Fruit fly (Drosophila melanogaster) whole organism, wandering third instar larva: ENCODE measurements around the gene pyd.

Source experiments
- Abd-B ChIP-seq: fragments of >200 bp; optimal IDR thresholded peaks from 2 replicates; lab custom pipeline; 2017; ENCODE audit warnings: missing biosample characterization, missing genetic modification characterization
- CG9705 ChIP-seq: fragments of 200-800 bp; sonication (Bioruptor generic); optimal IDR thresholded peaks from 2 replicates; lab custom pipeline; 2018; ENCODE audit warnings: missing biosample characterization, mild to moderate bottlenecking, missing genetic modification characterization
- Jra ChIP-seq: sonication (Bioruptor generic); optimal IDR thresholded peaks from 2 replicates; lab custom pipeline; 2016; ENCODE audit warnings: missing biosample characterization, missing genetic modification characterization
- Myc ChIP-seq: fragments of >200 bp; optimal IDR thresholded peaks from 2 replicates; lab custom pipeline; 2017
- OdsH ChIP-seq: fragments of 200-800 bp; sonication (Bioruptor generic); optimal IDR thresholded peaks from 2 replicates; lab custom pipeline; 2016; ENCODE audit warnings: missing biosample characterization, mild to moderate bottlenecking, missing genetic modification characterization
- Sp1 ChIP-seq: fragments of 200-800 bp; sonication (Bioruptor generic); optimal IDR thresholded peaks from 3 replicates; lab custom pipeline; 2019; ENCODE audit warnings: missing biosample characterization, mild to moderate bottlenecking, missing genetic modification characterization, moderate library complexity
- dmrt93B ChIP-seq: fragments of 200-800 bp; sonication (Bioruptor generic); optimal IDR thresholded peaks from 2 replicates; lab custom pipeline; 2018; ENCODE audit warnings: missing biosample characterization, mild to moderate bottlenecking, missing genetic modification characterization
- fru ChIP-seq: fragments of 200-800 bp; sonication (Bioruptor generic); optimal IDR thresholded peaks from 3 replicates; lab custom pipeline; 2016; ENCODE audit warnings: missing biosample characterization, mild to moderate bottlenecking, missing genetic modification characterization
- lola ChIP-seq: fragments of >200 bp; optimal IDR thresholded peaks from 2 replicates; lab custom pipeline; 2017; ENCODE audit warnings: missing biosample characterization, missing genetic modification characterization
- pan ChIP-seq: fragments of >200 bp; optimal IDR thresholded peaks from 2 replicates; lab custom pipeline; 2017
- psq ChIP-seq: fragments of 200-800 bp; sonication (Bioruptor generic); optimal IDR thresholded peaks from 3 replicates; lab custom pipeline; 2017; ENCODE audit warnings: missing biosample characterization, mild to moderate bottlenecking, missing genetic modification characterization, moderate library complexity
- sv ChIP-seq: fragments of 200-800 bp; sonication (Bioruptor generic); optimal IDR thresholded peaks from 3 replicates; lab custom pipeline; 2016; ENCODE audit warnings: missing biosample characterization, missing genetic modification characterization
- usp ChIP-seq: fragments of >200 bp; optimal IDR thresholded peaks from 2 replicates; lab custom pipeline; 2017; ENCODE audit warnings: missing biosample characterization, missing genetic modification characterization

dm6 chr3R:8807048-8807447, 124.6 kb downstream of the pyd start:
- TF ChIP-seq Jra (GFP tag; lab: Kevin White, UChicago) (no peak), psq (GFP tag; lab: Kevin White, UChicago) (no peak), Myc (no peak), usp (no peak), lola (GFP tag; lab: Kevin White, UChicago) (no peak), fru (GFP tag; lab: Kevin White, UChicago) (no peak), CG9705 (GFP tag; lab: Kevin White, UChicago) (no peak), pan (lab: Kevin White, UChicago) (no peak), OdsH (GFP tag; lab: Kevin White, UChicago) (no peak), dmrt93B (GFP tag; lab: Kevin White, UChicago) (no peak), sv (no peak), Abd-B (GFP tag; lab: Kevin White, UChicago) (no peak), Sp1 (GFP tag; lab: Kevin White, UChicago) (no peak)
